Fruit fly (Drosophila melanogaster): ENCODE measurements around the gene Nop56.

Gene Nop56

dm6 chr3R:22395409-22396178 lies 25.3 kb downstream of the Nop56 start:
- TF ChIP-seq her (GFP tag; optimal IDR thresholded peaks at IDR 0.05) (no peak), CG9215 (GFP tag; IDR thresholded peaks at IDR 0.05) (no peak), CG17568 (GFP tag; optimal IDR thresholded peaks at IDR 0.05) (no peak), CG1603 (tag; optimal IDR thresholded peaks at IDR 0.05) (peak; percentile 6), Blimp-1 (GFP tag; optimal IDR thresholded peaks at IDR 0.05) (peak; percentile 52), Ets65A (GFP tag) (peak; percentile 74), row (GFP tag; IDR thresholded peaks at IDR 0.05) (peak; percentile 36; the same call in 2 of the 3 replicates), Xrp1 (GFP tag; IDR thresholded peaks at IDR 0.05) (0 out of 2 replicates have a peak, but pooled peaks have one; percentile 15), crp (GFP tag; optimal IDR thresholded peaks at IDR 0.05) (no peak), CG6654 (GFP tag; optimal IDR thresholded peaks at IDR 0.05) (no peak), Med (GFP tag) (peak; percentile 58), bsh (GFP tag; optimal IDR thresholded peaks at IDR 0.05) (peak in 1 of 2 experiments; percentile 14), Dip3 (GFP tag; optimal IDR thresholded peaks at IDR 0.05) (no peak), Dip2 (GFP tag; IDR thresholded peaks at IDR 0.05) (no peak), bbx (GFP tag; IDR thresholded peaks at IDR 0.05; ENCODE audit: partially characterized antibody) (no peak), CG8290 (GFP tag; optimal IDR thresholded peaks at IDR 0.05) (no peak), CG8290 (tag; optimal IDR thresholded peaks at IDR 0.05) (peak in 1 of 2 experiments; percentile 7), slou (GFP tag; optimal IDR thresholded peaks at IDR 0.05) (no peak), Sox102F (GFP tag; optimal IDR thresholded peaks at IDR 0.05) (peak; percentile 2), CG12391 (tag; optimal IDR thresholded peaks at IDR 0.05) (peak; percentile 0)

dm6 chr3R:22394004-22394403 lies 26.9 kb downstream of the Nop56 start, which contains the start of gene CG13857:
TSS of gene CG13857 (minus strand) at chr3R:22394104.
- no peak for TF ChIP-seq CG18619 (GFP tag; optimal IDR thresholded peaks at IDR 0.05)
- TF ChIP-seq Six4 (GFP tag; optimal IDR thresholded peaks at IDR 0.05) = no peak
- no peak for TF ChIP-seq nmo (GFP tag; optimal IDR thresholded peaks at IDR 0.05)
- no peak for TF ChIP-seq bowl (GFP tag; IDR thresholded peaks at IDR 0.05)
- no peak for TF ChIP-seq CG11696 (GFP tag; IDR thresholded peaks at IDR 0.05)
- no peak for TF ChIP-seq kay (GFP tag; optimal IDR thresholded peaks at IDR 0.05)
- no peak for TF ChIP-seq otp (GFP tag; IDR thresholded peaks at IDR 0.05)
- TF ChIP-seq CG7928 (GFP tag; optimal IDR thresholded peaks at IDR 0.05) = no peak
- no peak for TF ChIP-seq trem (tag; optimal IDR thresholded peaks at IDR 0.05)

dm6 chr3R:22390109-22390508 lies 30.8 kb downstream of the Nop56 start:
- peak; percentile 33 for TF ChIP-seq CG15479 (GFP tag; optimal IDR thresholded peaks at IDR 0.05)
- TF ChIP-seq CG34224 (GFP tag; IDR thresholded peaks at IDR 0.05; ENCODE audit: partially characterized antibody) = peak; percentile 37; the same call in 1 of the 3 replicates
- no peak for TF ChIP-seq jumu (GFP tag; optimal IDR thresholded peaks at IDR 0.05)
- peak; percentile 92 for TF ChIP-seq CG13894 (tag; optimal IDR thresholded peaks at IDR 0.05)
- TF ChIP-seq Meics (GFP tag; optimal IDR thresholded peaks at IDR 0.05) = no peak
- peak; percentile 3 for TF ChIP-seq CG10543 (GFP tag; optimal IDR thresholded peaks at IDR 0.05)
- peak; percentile 37 for TF ChIP-seq Deaf1 (tag; optimal IDR thresholded peaks at IDR 0.05)
- TF ChIP-seq tio (GFP tag; optimal IDR thresholded peaks at IDR 0.05) = no peak
- TF ChIP-seq fd102C (GFP tag; optimal IDR thresholded peaks at IDR 0.05) = no peak

All from whole organism, embryonic.